Worm (Caenorhabditis elegans): ENCODE data around the gene M01H9.3.

ce11 chrIV:4422029-4422428, 54.8 kb downstream of the M01H9.3 start, which contains the start of gene clec-175:
- no peak for TF ChIP-seq him-1 (tag; optimal IDR thresholded peaks at IDR 0.05)
- no peak for TF ChIP-seq dao-5 (tag; optimal IDR thresholded peaks at IDR 0.05)

All from whole organism, L4/young adult.